Worm (Caenorhabditis elegans): ENCODE results near the gene dos-1.
A peak's percentile ranks its signal among the peaks of the same experiment; 100 is the strongest.

Gene dos-1

DNA sequence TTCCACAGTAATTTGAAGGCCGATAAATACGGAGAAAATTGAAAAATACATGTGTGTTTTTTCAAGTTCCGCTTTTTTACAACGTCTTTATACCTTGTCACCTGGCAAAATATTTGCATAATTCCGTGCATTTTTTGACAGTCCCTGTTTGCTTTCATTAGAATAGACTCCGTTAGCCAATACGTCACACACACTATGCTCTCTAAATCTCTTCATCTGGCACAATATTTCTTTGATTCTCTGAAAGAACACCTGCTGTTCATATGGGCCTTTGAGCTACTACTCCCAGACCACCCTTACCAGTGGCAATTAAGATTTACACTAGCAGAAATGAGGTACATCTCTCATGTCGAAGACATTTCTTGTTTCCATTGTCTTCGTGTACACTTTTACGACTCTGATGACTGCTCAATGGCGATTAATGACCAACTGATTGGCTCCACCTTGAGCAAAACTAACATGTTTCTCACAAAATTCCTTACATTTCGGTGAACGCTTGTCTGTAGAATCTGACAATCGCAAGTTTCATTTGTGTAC, 14.6 kb downstream of the dos-1 start, which contains the start of gene grl-11:
Gene grl-11 (minus strand): TSS at position 51 of the 537 bp plus-strand sequence.
- no peak for TF ChIP-seq dmd-4 (tag; optimal IDR thresholded peaks at IDR 0.05; ENCODE audit: borderline replicate concordance)
- no peak for TF ChIP-seq Y22D7AL.16 (tag; optimal IDR thresholded peaks at IDR 0.05)
- TF ChIP-seq sox-4 (tag; optimal IDR thresholded peaks at IDR 0.05) = no peak
- no peak for TF ChIP-seq unc-42 (tag; optimal IDR thresholded peaks at IDR 0.05)
- TF ChIP-seq lin-11 (tag; optimal IDR thresholded peaks at IDR 0.05) = no peak

DNA sequence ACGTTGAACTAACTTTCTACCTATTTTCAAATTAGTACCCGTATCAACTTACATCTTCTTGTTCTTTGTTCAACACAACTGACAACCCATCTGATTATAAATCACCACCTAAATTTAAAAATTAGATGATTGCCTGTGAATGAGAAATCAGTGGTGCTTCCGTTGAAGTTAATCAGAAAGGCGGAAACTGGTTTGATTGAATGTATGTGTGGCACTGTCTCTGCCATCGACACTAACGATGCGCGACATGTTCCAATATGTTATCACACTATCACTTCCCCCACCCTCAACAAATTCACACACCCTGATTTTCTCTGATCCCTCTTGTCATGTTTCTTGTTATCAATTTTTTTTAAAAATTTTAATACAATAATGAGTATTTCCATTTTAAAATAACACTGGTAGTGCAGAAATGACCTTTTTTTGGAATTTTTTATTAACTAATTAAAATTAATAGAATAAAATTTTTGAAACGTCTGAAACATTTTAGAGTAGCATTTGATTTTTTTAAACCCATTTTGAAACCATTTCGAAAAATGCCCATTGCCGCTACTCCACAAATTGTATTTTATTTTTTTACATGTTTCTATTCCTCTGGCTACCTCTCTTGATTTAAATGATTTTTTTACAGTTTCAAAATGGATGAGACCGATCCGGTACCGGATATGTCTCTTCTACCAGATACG, 15.3 kb downstream of the dos-1 start, which contains the start of gene ced-11:
Gene ced-11 (plus strand): TSS at position 636 of the 686 bp plus-strand sequence.
- TF ChIP-seq unc-42 (tag; optimal IDR thresholded peaks at IDR 0.05) (no peak), ceh-31 (tag; optimal IDR thresholded peaks at IDR 0.05) (no peak), odd-2 (tag; optimal IDR thresholded peaks at IDR 0.05) (no peak), nfya-1 (tag; optimal IDR thresholded peaks at IDR 0.05) (no peak), ceh-30 (tag; optimal IDR thresholded peaks at IDR 0.05) (no peak), ceh-18 (tag; optimal IDR thresholded peaks at IDR 0.05) (no peak), ceh-48 (tag; optimal IDR thresholded peaks at IDR 0.05) (no peak), hlh-6 (tag; optimal IDR thresholded peaks at IDR 0.05) (no peak), pax-1 (tag; optimal IDR thresholded peaks at IDR 0.05) (no peak), C38D4.7 (GFP tag; optimal IDR thresholded peaks at IDR 0.05) (no peak), K09A11.1 (tag; optimal IDR thresholded peaks at IDR 0.05; ENCODE audit: insufficient read depth) (no peak), pqm-1 (tag; optimal IDR thresholded peaks at IDR 0.05) (no peak), hlh-13 (GFP tag; optimal IDR thresholded peaks at IDR 0.05) (no peak), hlh-8 (tag; optimal IDR thresholded peaks at IDR 0.05) (no peak), Y22D7AL.16 (tag; optimal IDR thresholded peaks at IDR 0.05) (no peak), ama-1 (optimal IDR thresholded peaks at IDR 0.05) (no peak), tbx-7 (tag; optimal IDR thresholded peaks at IDR 0.05) (no peak)

DNA sequence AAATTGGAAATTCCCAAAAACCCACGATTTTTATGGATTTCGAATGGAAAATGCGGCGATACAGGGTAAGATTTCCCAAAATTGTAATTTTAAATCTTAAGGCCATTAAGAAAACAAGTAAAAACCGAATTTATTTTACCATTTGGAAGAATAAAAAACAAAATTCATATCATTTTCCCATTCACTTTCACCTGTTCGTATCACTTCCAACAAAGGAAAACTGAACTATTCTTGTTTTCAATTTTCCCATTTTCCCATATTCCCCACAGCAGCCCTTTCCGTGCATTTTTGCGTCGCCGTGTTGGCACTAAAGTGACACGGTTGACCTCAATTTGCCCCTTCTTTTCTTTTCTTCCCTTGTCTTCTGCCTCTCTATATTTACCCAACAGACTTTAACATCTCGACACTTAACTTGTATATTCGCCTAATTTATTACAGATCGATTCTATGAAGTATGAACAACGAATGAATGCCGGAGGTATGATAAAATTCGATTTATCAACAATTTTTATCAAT, 22.1 kb downstream of the dos-1 start, which contains the start of gene sec-16A.1:
Gene sec-16A.1 (plus strand): TSS at position 51 of the 516 bp plus-strand sequence.
- TF ChIP-seq pax-1 (tag; optimal IDR thresholded peaks at IDR 0.05) (peak; percentile 34), ref-2 (tag; optimal IDR thresholded peaks at IDR 0.05) (no peak), nfya-1 (tag; optimal IDR thresholded peaks at IDR 0.05) (no peak), ceh-48 (tag; optimal IDR thresholded peaks at IDR 0.05) (no peak), mec-3 (tag; optimal IDR thresholded peaks at IDR 0.05; ENCODE audit: borderline replicate concordance) (no peak), hlh-30 (tag; optimal IDR thresholded peaks at IDR 0.05; ENCODE audit: insufficient read depth) (no peak), che-1 (tag; optimal IDR thresholded peaks at IDR 0.05) (no peak), unc-3 (GFP tag; conservative IDR thresholded peaks at IDR 0.05) (no peak), unc-3 (tag; optimal IDR thresholded peaks at IDR 0.05) (no peak)

DNA sequence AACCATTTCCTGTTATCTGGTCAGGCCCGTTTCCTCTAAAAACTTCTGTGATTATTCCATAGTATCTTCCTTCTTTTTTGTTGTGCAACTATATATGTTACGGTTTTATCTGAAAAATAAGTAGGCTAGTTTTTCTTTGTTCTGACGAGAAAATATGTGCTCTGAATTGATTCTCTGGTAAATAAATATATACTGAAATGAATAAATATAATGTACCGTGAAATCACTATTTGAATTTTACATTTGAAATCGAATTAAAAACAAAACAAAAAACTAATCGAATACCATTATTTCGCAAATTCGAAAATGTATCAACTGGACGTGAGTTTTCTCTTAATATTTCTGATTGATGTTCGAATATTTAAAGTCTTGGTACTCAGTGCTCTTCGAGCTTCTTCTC, 26.8 kb downstream of the dos-1 start, which contains the start of gene ZK512.10:
Gene ZK512.10 (plus strand): TSS at position 301 of the 400 bp plus-strand sequence.
- TF ChIP-seq eyg-1 (tag; optimal IDR thresholded peaks at IDR 0.05) (no peak), ceh-45 (GFP tag; IDR thresholded peaks at IDR 0.05) (no peak), unc-3 (GFP tag; conservative IDR thresholded peaks at IDR 0.05) (no peak), unc-3 (tag; optimal IDR thresholded peaks at IDR 0.05) (no peak), fkh-6 (tag; optimal IDR thresholded peaks at IDR 0.05) (no peak), syd-9 (tag; optimal IDR thresholded peaks at IDR 0.05) (no peak), ceh-22 (tag; optimal IDR thresholded peaks at IDR 0.05) (no peak)

DNA sequence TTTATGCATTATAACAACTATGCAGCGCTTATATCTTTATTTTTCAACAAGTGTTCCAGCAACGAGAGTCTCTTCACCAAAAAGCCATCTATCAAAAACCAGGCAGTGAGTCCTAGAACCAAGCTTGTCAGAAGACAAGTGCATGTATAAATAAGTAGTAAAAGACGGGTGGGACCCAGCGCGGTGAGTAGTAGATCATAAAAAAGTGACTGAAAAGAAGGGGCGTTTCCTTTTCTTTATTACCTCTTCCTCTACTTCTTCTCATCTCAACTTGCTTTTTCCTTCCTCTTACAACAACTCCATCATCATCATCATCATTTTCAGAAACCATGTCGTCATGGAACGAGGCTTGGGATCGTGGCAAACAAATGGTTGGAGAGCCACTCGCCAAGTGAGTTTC, 32.8 kb downstream of the dos-1 start, which contains the start of gene eat-4:
Gene eat-4 (plus strand): TSS at position 301 of the 400 bp plus-strand sequence.
- TF ChIP-seq npax-4 (tag; optimal IDR thresholded peaks at IDR 0.05) (no peak), unc-3 (GFP tag; conservative IDR thresholded peaks at IDR 0.05) (no peak), unc-3 (tag; optimal IDR thresholded peaks at IDR 0.05) (no peak), ceh-24 (tag; optimal IDR thresholded peaks at IDR 0.05) (no peak), ceh-9 (tag; optimal IDR thresholded peaks at IDR 0.05) (no peak), pqm-1 (tag; optimal IDR thresholded peaks at IDR 0.05) (no peak), ceh-48 (tag; optimal IDR thresholded peaks at IDR 0.05) (no peak), mec-3 (tag; optimal IDR thresholded peaks at IDR 0.05; ENCODE audit: borderline replicate concordance) (no peak), unc-55 (GFP tag; optimal IDR thresholded peaks at IDR 0.05) (no peak), lim-6 (tag; optimal IDR thresholded peaks at IDR 0.05) (no peak), sox-2 (GFP tag; IDR thresholded peaks at IDR 0.05) (no peak), nhr-232 (tag; optimal IDR thresholded peaks at IDR 0.05) (no peak), nhr-11 (tag; optimal IDR thresholded peaks at IDR 0.05) (no peak), ceh-18 (tag; optimal IDR thresholded peaks at IDR 0.05) (no peak), elt-2 (tag; optimal IDR thresholded peaks at IDR 0.05) (no peak), elt-4 (tag; optimal IDR thresholded peaks at IDR 0.05) (no peak), hlh-30 (tag; optimal IDR thresholded peaks at IDR 0.05; ENCODE audit: insufficient read depth) (no peak), K02D7.2 (tag; optimal IDR thresholded peaks at IDR 0.05) (no peak), pag-3 (tag; optimal IDR thresholded peaks at IDR 0.05; ENCODE audit: borderline replicate concordance) (no peak)

Data from whole organism, late embryonic.